Worm (Caenorhabditis elegans) whole organism, L4/young adult: ENCODE measurements around the gene sbsp-1.

Source experiments
- W03F9.2 ChIP-seq: fragments of 150-350 bp; optimal IDR thresholded peaks from 2 replicates; lab custom pipeline; 2014; ENCODE audit warnings: missing biosample characterization, missing genetic modification characterization
- dao-5 ChIP-seq: sonication (generic microtip); optimal IDR thresholded peaks from 2 replicates; lab custom pipeline; 2016; ENCODE audit warnings: missing genotype, missing genetic modification characterization, moderate library complexity, missing compliant biosample characterization
- him-1 ChIP-seq: sonication (generic microtip); optimal IDR thresholded peaks from 2 replicates; lab custom pipeline; 2016; ENCODE audit warnings: missing genotype, missing genetic modification reagents, missing genetic modification characterization, missing compliant biosample characterization

Gene sbsp-1

ce11 chrIII:10810837-10811814 lies 21.6 kb upstream of the sbsp-1 start:
- no peak for TF ChIP-seq dao-5 (tag; lab: Kevin White, UChicago)
- no peak for TF ChIP-seq him-1 (tag; lab: Kevin White, UChicago)
- TF ChIP-seq W03F9.2 (tag; lab: Kevin White, UChicago) = no peak

ce11 chrIII:10812798-10813295 lies 19.9 kb upstream of the sbsp-1 start:
- TF ChIP-seq dao-5 (tag; lab: Kevin White, UChicago) (no peak), W03F9.2 (tag; lab: Kevin White, UChicago) (no peak), him-1 (tag; lab: Kevin White, UChicago) (no peak)

ce11 chrIII:10813886-10814285 lies 18.9 kb upstream of the sbsp-1 start:
- TF ChIP-seq W03F9.2 (tag; lab: Kevin White, UChicago) (no peak), dao-5 (tag; lab: Kevin White, UChicago) (no peak)

- no peak for TF ChIP-seq him-1 (tag; lab: Kevin White, UChicago)
- no peak for TF ChIP-seq dao-5 (tag; lab: Kevin White, UChicago)
- no peak for TF ChIP-seq W03F9.2 (tag; lab: Kevin White, UChicago)
These were observed 17.5 kb upstream of the sbsp-1 start for ce11 chrIII:10815199-10815598.

- TF ChIP-seq dao-5 (tag; lab: Kevin White, UChicago) (no peak), W03F9.2 (tag; lab: Kevin White, UChicago) (no peak), him-1 (tag; lab: Kevin White, UChicago) (no peak)
These were observed 16.7 kb upstream of the sbsp-1 start for ce11 chrIII:10816045-10816444.

- TF ChIP-seq dao-5 (tag; lab: Kevin White, UChicago) = no peak
- no peak for TF ChIP-seq him-1 (tag; lab: Kevin White, UChicago)
- TF ChIP-seq W03F9.2 (tag; lab: Kevin White, UChicago) = no peak
These were observed 15.8 kb upstream of the sbsp-1 start, which contains the start of gene sca-1 for ce11 chrIII:10816800-10817418. Gene sca-1 (minus strand): TSS chrIII:10816850.

ce11 chrIII:10818364-10818763 lies 14.4 kb upstream of the sbsp-1 start:
- TF ChIP-seq him-1 (tag; lab: Kevin White, UChicago) = no peak
- no peak for TF ChIP-seq dao-5 (tag; lab: Kevin White, UChicago)
- TF ChIP-seq W03F9.2 (tag; lab: Kevin White, UChicago) = peak; percentile 27

ce11 chrIII:10819257-10819656 lies 13.5 kb upstream of the sbsp-1 start:
- no peak for TF ChIP-seq dao-5 (tag; lab: Kevin White, UChicago)
- TF ChIP-seq W03F9.2 (tag; lab: Kevin White, UChicago) = no peak
- TF ChIP-seq him-1 (tag; lab: Kevin White, UChicago) = no peak

- no peak for TF ChIP-seq W03F9.2 (tag; lab: Kevin White, UChicago)
- no peak for TF ChIP-seq dao-5 (tag; lab: Kevin White, UChicago)
- TF ChIP-seq him-1 (tag; lab: Kevin White, UChicago) = no peak
These were observed 13.0 kb upstream of the sbsp-1 start for ce11 chrIII:10819778-10820177.

- TF ChIP-seq dao-5 (tag; lab: Kevin White, UChicago) = no peak
- TF ChIP-seq W03F9.2 (tag; lab: Kevin White, UChicago) = peak; percentile 5
These were observed 12.0 kb upstream of the sbsp-1 start for ce11 chrIII:10820592-10821242.

ce11 chrIII:10822494-10823113 lies 10.1 kb upstream of the sbsp-1 start:
- TF ChIP-seq dao-5 (tag; lab: Kevin White, UChicago) = no peak
- TF ChIP-seq him-1 (tag; lab: Kevin White, UChicago) = no peak
- no peak for TF ChIP-seq W03F9.2 (tag; lab: Kevin White, UChicago)

ce11 chrIII:10824206-10824605 lies 8.5 kb upstream of the sbsp-1 start:
- TF ChIP-seq him-1 (tag; lab: Kevin White, UChicago) (no peak), dao-5 (tag; lab: Kevin White, UChicago) (no peak), W03F9.2 (tag; lab: Kevin White, UChicago) (no peak)
